Fruit fly (Drosophila melanogaster) whole organism, embryonic: ENCODE results near the gene Wwox.

ENCODE experiments used
- CG1024 ChIP-seq: fragments of 200-800 bp; sonication (Bioruptor generic); IDR thresholded peaks from 2 replicates; pipeline ENCODE4 v1.3.6; 2022; ENCODE audit warnings: missing biosample characterization, missing genetic modification characterization
- CG11504 ChIP-seq: fragments of 200-800 bp; sonication (Bioruptor generic); optimal IDR thresholded peaks from 3 replicates; lab custom pipeline; 2019; ENCODE audit warnings: missing biosample characterization, mild to moderate bottlenecking, missing genetic modification characterization, moderate library complexity
- CG13424 ChIP-seq: fragments of 200-800 bp; sonication (Bioruptor generic); optimal IDR thresholded peaks from 2 replicates; lab custom pipeline; 2019; ENCODE audit warnings: missing biosample characterization, mild to moderate bottlenecking, missing genetic modification characterization, moderate library complexity
- CG15011 ChIP-seq: fragments of 200-800 bp; sonication (Bioruptor generic); optimal IDR thresholded peaks from 3 replicates; lab custom pipeline; 2018; ENCODE audit warnings: missing biosample characterization, mild to moderate bottlenecking, missing genetic modification characterization
- CG15514 ChIP-seq: fragments of 200-800 bp; sonication (Bioruptor generic); optimal IDR thresholded peaks from 3 replicates; lab custom pipeline; 2017; ENCODE audit warnings: missing biosample characterization, missing genetic modification characterization, mild to moderate bottlenecking, moderate library complexity, missing genetic modification reagents
- CG18599 ChIP-seq: fragments of 200-800 bp; sonication (Bioruptor generic); optimal IDR thresholded peaks from 3 replicates; lab custom pipeline; 2017; ENCODE audit warnings: missing biosample characterization, missing genetic modification characterization, mild to moderate bottlenecking, moderate library complexity, missing genetic modification reagents
- CG18764 ChIP-seq: fragments of 200-800 bp; sonication (Bioruptor generic); optimal IDR thresholded peaks from 3 replicates; lab custom pipeline; 2016; ENCODE audit warnings: missing biosample characterization, missing genetic modification characterization
- CG2116 ChIP-seq: fragments of 200-800 bp; sonication (Bioruptor generic); optimal IDR thresholded peaks from 3 replicates; lab custom pipeline; 2018; ENCODE audit warnings: missing biosample characterization, mild to moderate bottlenecking, missing genetic modification characterization
- CG2202 ChIP-seq: fragments of 200-800 bp; sonication (Bioruptor generic); optimal IDR thresholded peaks from 2 replicates; lab custom pipeline; 2018; ENCODE audit warnings: missing biosample characterization, mild to moderate bottlenecking, missing genetic modification characterization
- CG2678 ChIP-seq: fragments of 200-800 bp; sonication (Bioruptor generic); optimal IDR thresholded peaks from 3 replicates; lab custom pipeline; 2019; ENCODE audit warnings: missing biosample characterization, mild to moderate bottlenecking, missing genetic modification characterization, moderate library complexity
- CG32772 ChIP-seq: fragments of 200-800 bp; sonication (Bioruptor generic); IDR thresholded peaks from 2 replicates; pipeline ENCODE4 v1.3.6; 2022; ENCODE audit warnings: missing biosample characterization, missing genetic modification characterization
- CG6654 ChIP-seq: fragments of 200-800 bp; sonication (Bioruptor generic); optimal IDR thresholded peaks from 2 replicates; lab custom pipeline; 2017; ENCODE audit warnings: missing biosample characterization, mild to moderate bottlenecking, missing genetic modification characterization
- CG6854 ChIP-seq: fragments of 200-800 bp; sonication (Bioruptor generic); optimal IDR thresholded peaks from 3 replicates; lab custom pipeline; 2017; ENCODE audit warnings: missing biosample characterization, mild to moderate bottlenecking, missing genetic modification characterization
- CG7372 ChIP-seq: fragments of 200-800 bp; sonication (Bioruptor generic); IDR thresholded peaks from 2 replicates; pipeline ENCODE4 v1.3.6; 2022; ENCODE audit warnings: missing biosample characterization, missing genetic modification characterization
- CG7556 ChIP-seq: fragments of 200-800 bp; sonication (Bioruptor generic); optimal IDR thresholded peaks from 2 replicates; lab custom pipeline; 2017; ENCODE audit warnings: missing biosample characterization, mild to moderate bottlenecking, missing genetic modification characterization
- CG7839 ChIP-seq: fragments of 200-800 bp; sonication (Bioruptor generic); optimal IDR thresholded peaks from 3 replicates; lab custom pipeline; 2018; ENCODE audit warnings: missing biosample characterization, mild to moderate bottlenecking, missing genetic modification characterization, moderate library complexity
- CHES-1-like ChIP-seq: fragments of 200-800 bp; sonication (Bioruptor generic); optimal IDR thresholded peaks from 2 replicates; lab custom pipeline; 2016; ENCODE audit warnings: missing biosample characterization, missing genetic modification characterization
- CkIIα-i1 ChIP-seq: fragments of 200-800 bp; sonication (Bioruptor generic); IDR thresholded peaks from 2 replicates; pipeline ENCODE4 v1.3.6; 2022; ENCODE audit warnings: missing biosample characterization, missing genetic modification characterization
- D ChIP-seq, 2 experiments: fragments of 200-800 bp in 1 of 2; fragments of >200 bp in 1 of 2; sonication (Bioruptor generic) in 1 of 2; optimal IDR thresholded peaks; 2 replicates in 1 of 2; 3 replicates in 1 of 2; lab custom pipeline; 2017; ENCODE audit warnings: mild to moderate bottlenecking in 1 of 2, missing biosample characterization in 1 of 2, missing genetic modification characterization in 1 of 2, missing genetic modification reagents in 1 of 2
- Dbx ChIP-seq: fragments of 200-800 bp; sonication (Bioruptor generic); IDR thresholded peaks from 3 replicates; pipeline ENCODE4 v1.3.6; 2022; ENCODE audit warnings: missing biosample characterization, missing genetic modification characterization
- Dek ChIP-seq: fragments of 200-800 bp; sonication (Bioruptor generic); optimal IDR thresholded peaks from 3 replicates; lab custom pipeline; 2019; ENCODE audit warnings: missing biosample characterization, mild to moderate bottlenecking, missing genetic modification characterization, moderate library complexity
- E2f1 ChIP-seq: fragments of 200-800 bp; sonication (Bioruptor generic); IDR thresholded peaks from 2 replicates; pipeline ENCODE4 v1.3.6; 2022; ENCODE audit warnings: missing biosample characterization, missing genetic modification characterization
- E2f2 ChIP-seq: fragments of 200-800 bp; sonication (Bioruptor generic); IDR thresholded peaks from 2 replicates; pipeline ENCODE4 v1.3.6; 2022; ENCODE audit warnings: missing biosample characterization, missing genetic modification characterization
- Fer3 ChIP-seq: fragments of 200-800 bp; sonication (Bioruptor generic); optimal IDR thresholded peaks from 2 replicates; lab custom pipeline; 2018; ENCODE audit warnings: missing biosample characterization, mild to moderate bottlenecking, missing genetic modification characterization, moderate library complexity
- NFAT ChIP-seq: fragments of 200-800 bp; sonication (Bioruptor generic); IDR thresholded peaks from 2 replicates; pipeline ENCODE4 v1.3.6; 2022; ENCODE audit warnings: missing biosample characterization, missing genetic modification characterization
- NK7.1 ChIP-seq: fragments of 200-800 bp; sonication (Bioruptor generic); optimal IDR thresholded peaks from 3 replicates; lab custom pipeline; 2016; ENCODE audit warnings: missing biosample characterization, missing genetic modification characterization
- Neu2 ChIP-seq: fragments of 200-800 bp; sonication (Bioruptor generic); optimal IDR thresholded peaks from 3 replicates; lab custom pipeline; 2016; ENCODE audit warnings: missing biosample characterization, missing genetic modification characterization, borderline replicate concordance
- Oaz ChIP-seq: fragments of 200-800 bp; sonication (Bioruptor generic); IDR thresholded peaks from 2 replicates; pipeline ENCODE4 v1.3.6; 2022; ENCODE audit warnings: missing biosample characterization, missing genetic modification characterization
- Ravus ChIP-seq: fragments of 200-800 bp; sonication (Bioruptor generic); IDR thresholded peaks from 2 replicates; pipeline ENCODE4 v1.3.6; 2022; ENCODE audit warnings: missing biosample characterization, missing genetic modification characterization
- Six4 ChIP-seq: fragments of 200-800 bp; sonication (Bioruptor generic); optimal IDR thresholded peaks from 2 replicates; lab custom pipeline; 2016; ENCODE audit warnings: missing biosample characterization, missing genetic modification characterization
- TFAM ChIP-seq: fragments of 200-800 bp; sonication (Bioruptor generic); optimal IDR thresholded peaks from 2 replicates; lab custom pipeline; 2017; ENCODE audit warnings: missing biosample characterization, missing genetic modification characterization, inconsistent platforms
- Trl ChIP-seq, 3 experiments: fragments of >200 bp in 2 of 3; fragments of 200-800 bp in 1 of 3; sonication (Bioruptor generic) in 1 of 3; optimal IDR thresholded peaks; 2 replicates in 1 of 3; 3 replicates in 2 of 3; lab custom pipeline; 2016 to 2017; ENCODE audit warnings: missing biosample characterization in 1 of 3, missing genetic modification characterization in 1 of 3
- amos ChIP-seq: fragments of 200-800 bp; sonication (Bioruptor generic); IDR thresholded peaks from 2 replicates; pipeline ENCODE4 v1.3.6; 2022; ENCODE audit warnings: missing biosample characterization, missing genetic modification characterization; ENCODE audit not compliant: partially characterized antibody
- ase ChIP-seq: fragments of 200-800 bp; sonication (Bioruptor generic); IDR thresholded peaks from 3 replicates; pipeline ENCODE4 v1.3.6; 2022; ENCODE audit warnings: missing biosample characterization, missing genetic modification characterization
- ash1 ChIP-seq: fragments of 200-800 bp; sonication (Bioruptor generic); optimal IDR thresholded peaks from 2 replicates; lab custom pipeline; 2018; ENCODE audit warnings: missing biosample characterization, mild to moderate bottlenecking, missing genetic modification characterization
- az2 ChIP-seq: fragments of 200-800 bp; sonication (Bioruptor generic); optimal IDR thresholded peaks from 3 replicates; lab custom pipeline; 2016; ENCODE audit warnings: missing biosample characterization, missing genetic modification characterization
- btn ChIP-seq: fragments of 200-800 bp; sonication (Bioruptor generic); optimal IDR thresholded peaks from 2 replicates; lab custom pipeline; 2016; ENCODE audit warnings: missing biosample characterization, missing genetic modification characterization
- crp ChIP-seq, 2 experiments: fragments of 200-800 bp; sonication (Bioruptor generic); optimal IDR thresholded peaks; 2 replicates in 1 of 2; 3 replicates in 1 of 2; lab custom pipeline; 2017; ENCODE audit warnings: missing biosample characterization in 2 of 2, missing genetic modification characterization in 2 of 2, mild to moderate bottlenecking in 1 of 2, moderate library complexity in 1 of 2
- cwo ChIP-seq: fragments of 200-800 bp; sonication (Bioruptor generic); optimal IDR thresholded peaks from 3 replicates; lab custom pipeline; 2017; ENCODE audit warnings: missing biosample characterization, missing genetic modification characterization, mild to moderate bottlenecking, moderate library complexity, missing genetic modification reagents
- dm ChIP-seq: fragments of 200-800 bp; sonication (Bioruptor generic); optimal IDR thresholded peaks from 3 replicates; lab custom pipeline; 2016; ENCODE audit warnings: missing biosample characterization, missing genetic modification characterization
- dysf ChIP-seq: fragments of 200-800 bp; sonication (Bioruptor generic); IDR thresholded peaks from 3 replicates; pipeline ENCODE4 v1.3.6; 2022; ENCODE audit warnings: missing biosample characterization, missing genetic modification characterization
- grau ChIP-seq: fragments of 200-800 bp; optimal IDR thresholded peaks from 3 replicates; lab custom pipeline; 2019; ENCODE audit warnings: missing biosample characterization, mild to moderate bottlenecking, missing genetic modification characterization, moderate library complexity
- grn ChIP-seq: fragments of 200-800 bp; sonication (Bioruptor generic); optimal IDR thresholded peaks from 3 replicates; lab custom pipeline; 2017; ENCODE audit warnings: missing biosample characterization, missing genetic modification characterization
- lov ChIP-seq, 2 experiments: fragments of 200-800 bp in 1 of 2; fragments of >200 bp in 1 of 2; sonication (Bioruptor generic) in 1 of 2; IDR thresholded peaks in 1 of 2; optimal IDR thresholded peaks in 1 of 2; 2 replicates in 1 of 2; 3 replicates in 1 of 2; pipeline versions ENCODE4 v1.3.6 to Lab custom; 2017 to 2022; ENCODE audit warnings: missing biosample characterization in 1 of 2, missing genetic modification characterization in 1 of 2
- row ChIP-seq: fragments of 200-800 bp; sonication (Bioruptor generic); IDR thresholded peaks from 3 replicates; pipeline ENCODE4 v1.3.6; 2022; ENCODE audit warnings: missing biosample characterization, missing genetic modification characterization
- slbo ChIP-seq: fragments of 200-800 bp; sonication (Bioruptor generic); IDR thresholded peaks from 2 replicates; pipeline ENCODE4 v1.3.6; 2022; ENCODE audit warnings: missing biosample characterization, missing genetic modification characterization
- tgo ChIP-seq: fragments of 200-800 bp; sonication (Bioruptor generic); IDR thresholded peaks from 3 replicates; pipeline ENCODE4 v1.3.6; 2022; ENCODE audit warnings: missing biosample characterization, missing genetic modification characterization
- trem ChIP-seq: fragments of 200-800 bp; optimal IDR thresholded peaks from 3 replicates; lab custom pipeline; 2019; ENCODE audit warnings: missing biosample characterization, mild to moderate bottlenecking, missing genetic modification characterization, moderate library complexity
- twi ChIP-seq: fragments of 200-800 bp; optimal IDR thresholded peaks from 2 replicates; lab custom pipeline; 2019; ENCODE audit warnings: missing biosample characterization, mild to moderate bottlenecking, missing genetic modification characterization, moderate library complexity
- unpg ChIP-seq: fragments of 200-800 bp; sonication (Bioruptor generic); optimal IDR thresholded peaks from 3 replicates; lab custom pipeline; 2018; ENCODE audit warnings: missing biosample characterization, mild to moderate bottlenecking, missing genetic modification characterization, moderate library complexity

Gene Wwox

dm6 chr2L:7962881-7963280, 41.2 kb downstream of the Wwox start (continued):
- TF ChIP-seq Dbx (no peak), TFAM (GFP tag; lab: Kevin White, UChicago) (no peak), ash1 (GFP tag; lab: Kevin White, UChicago) (no peak), D (optimal IDR thresholded peaks at IDR 0.05; lab: Kevin White, UChicago) (no peak), D (GFP tag; optimal IDR thresholded peaks at IDR 0.05; lab: Kevin White, UChicago) (no peak), lov (optimal IDR thresholded peaks at IDR 0.05; lab: Kevin White, UChicago) (no peak), lov (GFP tag; IDR thresholded peaks at IDR 0.05; lab: Robert Waterston, UW) (no peak), unpg (GFP tag; lab: Kevin White, UChicago) (peak; percentile 3), ase (no peak), dysf (GFP tag; lab: Robert Waterston, UW) (peak; percentile 40; the same call in 1 of the 3 replicates), Dek (tag; lab: Kevin White, UChicago) (no peak), CG13424 (tag; lab: Kevin White, UChicago) (no peak), amos (GFP tag; lab: Robert Waterston, UW) (no peak), Fer3 (peak; percentile 22), grn (GFP tag; lab: Kevin White, UChicago) (no peak), trem (tag; lab: Kevin White, UChicago) (no peak), CG2202 (tag; lab: Kevin White, UChicago) (no peak), CG18764 (no peak), CG18599 (peak; percentile 22), CG15011 (no peak), NFAT (GFP tag; lab: Robert Waterston, UW) (no peak), row (peak; percentile 37; the same call in 2 of the 3 replicates), CG6654 (GFP tag; lab: Kevin White, UChicago) (no peak), CG32772 (no peak), CG11504 (peak; percentile 25), E2f1 (GFP tag; lab: Robert Waterston, UW) (no peak), Ravus (GFP tag; lab: Robert Waterston, UW) (no peak), CG7556 (GFP tag; lab: Kevin White, UChicago) (peak; percentile 9), CkIIα-i1 (GFP tag; lab: Robert Waterston, UW) (no peak), CG2678 (tag; lab: Kevin White, UChicago) (peak; percentile 38), Trl (optimal IDR thresholded peaks at IDR 0.05; lab: Kevin White, UChicago) (no peak), Trl (GFP tag; optimal IDR thresholded peaks at IDR 0.05; lab: Kevin White, UChicago) (no peak), NK7.1 (GFP tag; lab: Kevin White, UChicago) (no peak), E2f2 (GFP tag; lab: Robert Waterston, UW) (no peak), CG7372 (no peak), az2 (GFP tag; lab: Kevin White, UChicago) (no peak), twi (tag; lab: Kevin White, UChicago) (no peak), cwo (GFP tag; lab: Kevin White, UChicago) (no peak), Oaz (GFP tag; lab: Robert Waterston, UW) (no peak), Six4 (no peak), crp (GFP tag; optimal IDR thresholded peaks at IDR 0.05; lab: Kevin White, UChicago) (no peak), btn (GFP tag; lab: Kevin White, UChicago) (no peak), tgo (peak; percentile 22; the same call in 2 of the 3 replicates), CG1024 (GFP tag; lab: Robert Waterston, UW) (no peak), CG15514 (no peak), CHES-1-like (no peak), slbo (GFP tag; lab: Robert Waterston, UW) (peak; percentile 52), CG2116 (GFP tag; lab: Kevin White, UChicago) (no peak), CG7839 (tag; lab: Kevin White, UChicago) (peak; percentile 20), grau (tag; lab: Kevin White, UChicago) (peak; percentile 76), dm (GFP tag; lab: Kevin White, UChicago) (no peak), Neu2 (GFP tag; lab: Kevin White, UChicago) (no peak), CG6854 (GFP tag; lab: Kevin White, UChicago) (no peak)
